Fruit fly (Drosophila melanogaster): Measurements from ENCODE around the gene CG10352.
A peak's percentile ranks its signal among the peaks of the same experiment; 100 is the strongest.

Gene CG10352

dm6 chrX:11920959-11921358 lies 44.0 kb upstream of the CG10352 start (continued):
- peak; percentile 81 for TF ChIP-seq CG6272 (GFP tag; IDR thresholded peaks at IDR 0.05)
- TF ChIP-seq CG1602 (GFP tag; optimal IDR thresholded peaks at IDR 0.05), result peak; percentile 83
- no peak for TF ChIP-seq tup (GFP tag; optimal IDR thresholded peaks at IDR 0.05)
- peak; percentile 73; the same call in 1 of the 2 replicates for TF ChIP-seq CG5953 (GFP tag; IDR thresholded peaks at IDR 0.05)
- TF ChIP-seq CG13775 (GFP tag; optimal IDR thresholded peaks at IDR 0.05), result peak; percentile 81
- TF ChIP-seq hkb (optimal IDR thresholded peaks at IDR 0.05), result no peak
- TF ChIP-seq hkb (GFP tag; IDR thresholded peaks at IDR 0.05), result peak; percentile 87
- peak; percentile 64; the same call in 1 of the 2 replicates for TF ChIP-seq GATAe (GFP tag; conservative IDR thresholded peaks at IDR 0.05)
- no peak for TF ChIP-seq nom (GFP tag; optimal IDR thresholded peaks at IDR 0.05)
- peak; percentile 87 for TF ChIP-seq fd3F (GFP tag; optimal IDR thresholded peaks at IDR 0.05)
- TF ChIP-seq TFAM (GFP tag; optimal IDR thresholded peaks at IDR 0.05), result peak; percentile 39
- TF ChIP-seq pfk (GFP tag; optimal IDR thresholded peaks at IDR 0.05), result no peak
- TF ChIP-seq Spps (tag; optimal IDR thresholded peaks at IDR 0.05), result peak; percentile 84
- peak; percentile 8 for TF ChIP-seq CG7271 (tag; optimal IDR thresholded peaks at IDR 0.05)
- TF ChIP-seq sob (GFP tag; IDR thresholded peaks at IDR 0.05), result peak; percentile 90
- TF ChIP-seq Bteb2 (GFP tag; optimal IDR thresholded peaks at IDR 0.05), result peak; percentile 61
- peak; percentile 97 for TF ChIP-seq nmo (GFP tag; optimal IDR thresholded peaks at IDR 0.05)
- TF ChIP-seq croc (GFP tag; conservative IDR thresholded peaks at IDR 0.05), result peak; percentile 87
- TF ChIP-seq Atf6 (GFP tag; IDR thresholded peaks at IDR 0.05), result peak; percentile 92
- peak; percentile 63 for TF ChIP-seq CG6654 (GFP tag; optimal IDR thresholded peaks at IDR 0.05)
- no peak for TF ChIP-seq hbn (GFP tag; IDR thresholded peaks at IDR 0.05; ENCODE audit: partially characterized antibody)
- peak; percentile 74 for TF ChIP-seq ase (GFP tag; IDR thresholded peaks at IDR 0.05)
- TF ChIP-seq dati (GFP tag; IDR thresholded peaks at IDR 0.05), result 0 out of 2 replicates have a peak, but pooled peaks have one; percentile 16
- peak; percentile 85 for TF ChIP-seq Nf-YC (tag; optimal IDR thresholded peaks at IDR 0.05)
- TF ChIP-seq CG4617 (GFP tag; optimal IDR thresholded peaks at IDR 0.05; ENCODE audit: borderline replicate concordance), result peak; percentile 46
- no peak for TF ChIP-seq CkIIα-i1 (GFP tag; IDR thresholded peaks at IDR 0.05)
- TF ChIP-seq CG18011 (GFP tag; optimal IDR thresholded peaks at IDR 0.05), result peak; percentile 64
- TF ChIP-seq tx (GFP tag; optimal IDR thresholded peaks at IDR 0.05), result peak; percentile 70
- no peak for TF ChIP-seq Hr39 (optimal IDR thresholded peaks at IDR 0.05)
- TF ChIP-seq Dll (GFP tag; IDR thresholded peaks at IDR 0.05; ENCODE audit: partially characterized antibody), result no peak
- peak; percentile 84 for TF ChIP-seq salm (tag; optimal IDR thresholded peaks at IDR 0.05)
- TF ChIP-seq CG3407 (GFP tag; optimal IDR thresholded peaks at IDR 0.05), result peak; percentile 79
- TF ChIP-seq sc (optimal IDR thresholded peaks at IDR 0.05), result no peak
- peak; percentile 80 for TF ChIP-seq sc (GFP tag; optimal IDR thresholded peaks at IDR 0.05)
- TF ChIP-seq CG5180 (GFP tag; optimal IDR thresholded peaks at IDR 0.05), result peak; percentile 79
- TF ChIP-seq CG4820 (GFP tag; optimal IDR thresholded peaks at IDR 0.05), result peak; percentile 76
- TF ChIP-seq Mes4 (GFP tag; optimal IDR thresholded peaks at IDR 0.05), result peak; percentile 57
- TF ChIP-seq sr (GFP tag; IDR thresholded peaks at IDR 0.05), result peak; percentile 35; the same call in 1 of the 3 replicates
- peak; percentile 35; the same call in 1 of the 2 replicates for TF ChIP-seq Gsc (GFP tag; IDR thresholded peaks at IDR 0.05)
- TF ChIP-seq CG4424 (GFP tag; optimal IDR thresholded peaks at IDR 0.05), result peak; percentile 88
- no peak for TF ChIP-seq CG4360 (GFP tag; IDR thresholded peaks at IDR 0.05)
- 0 out of 3 replicates have a peak, but pooled peaks have one; percentile 18 for TF ChIP-seq z (GFP tag; IDR thresholded peaks at IDR 0.05)
- peak; percentile 74 for TF ChIP-seq CG18764 (GFP tag; optimal IDR thresholded peaks at IDR 0.05)
- no peak for TF ChIP-seq CG1024 (GFP tag; IDR thresholded peaks at IDR 0.05)
- peak; percentile 76 for TF ChIP-seq CG4707 (GFP tag; optimal IDR thresholded peaks at IDR 0.05)
- TF ChIP-seq Stat92E (GFP tag; optimal IDR thresholded peaks at IDR 0.05), result peak in 1 of 3 experiments; percentile 45
- TF ChIP-seq CG12236 (GFP tag; optimal IDR thresholded peaks at IDR 0.05), result peak; percentile 39
- TF ChIP-seq lilli (GFP tag; optimal IDR thresholded peaks at IDR 0.05), result peak; percentile 83
- TF ChIP-seq ttk (GFP tag; IDR thresholded peaks at IDR 0.05), result peak; percentile 87
- no peak for TF ChIP-seq emc (GFP tag; optimal IDR thresholded peaks at IDR 0.05)
- TF ChIP-seq Fer2 (tag; optimal IDR thresholded peaks at IDR 0.05), result peak; percentile 78

Data from whole organism, embryonic.